Fruit fly (Drosophila melanogaster): ENCODE results near the gene Mlc1.
A peak's percentile ranks its signal among the peaks of the same experiment; 100 is the strongest.

The Mlc1 gene

DNA sequence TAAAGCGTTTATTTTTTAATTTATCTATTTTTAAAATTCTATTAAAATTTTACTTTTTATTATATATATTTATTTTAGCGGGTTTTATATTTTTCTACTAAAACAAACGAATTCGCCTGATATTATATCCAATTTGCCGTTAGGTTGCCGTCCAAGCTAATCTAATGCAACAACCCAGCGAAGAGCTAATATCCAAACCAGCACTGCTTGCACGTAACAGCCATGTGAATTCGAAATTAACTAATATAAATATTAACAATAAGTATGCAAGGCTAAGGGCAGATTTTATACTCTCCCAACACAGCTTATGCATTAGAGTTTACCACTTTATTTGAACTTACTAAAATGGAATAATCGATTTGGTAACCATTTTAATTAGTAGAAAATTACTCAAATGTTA, 8.3 kb downstream of the Mlc1 start:
- TF ChIP-seq pan (optimal IDR thresholded peaks at IDR 0.05) (no peak), Myc (optimal IDR thresholded peaks at IDR 0.05) (peak; percentile 28)

DNA sequence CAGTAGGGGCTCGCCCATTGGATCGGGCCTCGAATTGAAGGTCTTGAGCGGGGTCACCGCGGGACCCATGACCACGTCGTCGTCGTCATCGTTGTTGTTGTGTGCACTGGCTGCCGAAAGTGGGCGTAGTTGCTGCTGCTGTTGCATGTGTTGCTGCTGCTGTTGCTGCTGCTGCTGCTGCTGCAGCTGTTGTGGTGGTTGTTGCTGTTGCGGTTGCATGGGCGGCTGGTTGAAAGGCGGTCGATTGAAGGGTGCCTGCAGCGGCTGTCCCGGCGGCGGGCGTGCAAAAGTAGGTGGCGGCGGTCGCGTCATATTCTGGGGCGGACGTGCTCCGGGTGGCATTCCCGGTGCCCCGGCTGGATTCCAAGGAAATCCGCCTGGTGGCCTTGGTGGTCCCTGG, 12.2 kb downstream of the Mlc1 start:
- TF ChIP-seq Hnf4 (GFP tag; optimal IDR thresholded peaks at IDR 0.05): no peak
- peak; percentile 56 for TF ChIP-seq Dfd (GFP tag; optimal IDR thresholded peaks at IDR 0.05)
- TF ChIP-seq Abd-B (GFP tag; optimal IDR thresholded peaks at IDR 0.05): no peak

DNA sequence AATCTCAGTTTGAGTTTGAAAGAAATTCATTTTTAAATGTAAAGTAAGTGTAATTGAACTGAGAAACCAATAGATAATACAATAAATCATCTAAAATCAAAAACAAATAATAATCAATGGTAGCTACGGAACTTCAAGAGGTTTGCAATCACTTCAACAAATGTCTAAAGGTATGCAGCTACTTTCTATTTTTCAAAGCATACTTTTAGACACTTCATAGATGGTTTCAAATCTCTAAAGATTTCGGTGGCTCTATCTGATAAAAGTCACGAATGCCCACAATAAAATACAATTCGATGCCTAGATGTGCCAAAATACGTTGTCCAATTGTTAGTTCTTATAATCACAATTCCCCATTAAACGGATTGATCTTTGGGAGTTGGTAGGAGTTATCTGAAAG, 16.9 kb downstream of the Mlc1 start:
- TF ChIP-seq br (GFP tag; optimal IDR thresholded peaks at IDR 0.05): no peak
- no peak for TF ChIP-seq tai (GFP tag; optimal IDR thresholded peaks at IDR 0.05)
- no peak for TF ChIP-seq CG9705 (GFP tag; optimal IDR thresholded peaks at IDR 0.05)
- TF ChIP-seq usp (GFP tag; optimal IDR thresholded peaks at IDR 0.05): no peak
- no peak for TF ChIP-seq brk (GFP tag; optimal IDR thresholded peaks at IDR 0.05)
- no peak for TF ChIP-seq jim (GFP tag; optimal IDR thresholded peaks at IDR 0.05)
- TF ChIP-seq GATAd (GFP tag; optimal IDR thresholded peaks at IDR 0.05): no peak
- no peak for TF ChIP-seq CrebA (GFP tag; optimal IDR thresholded peaks at IDR 0.05; ENCODE audit: borderline replicate concordance)
- TF ChIP-seq Mio (GFP tag; optimal IDR thresholded peaks at IDR 0.05): no peak
- no peak for TF ChIP-seq h (GFP tag; optimal IDR thresholded peaks at IDR 0.05)
- no peak for TF ChIP-seq rgr (GFP tag; optimal IDR thresholded peaks at IDR 0.05)

DNA sequence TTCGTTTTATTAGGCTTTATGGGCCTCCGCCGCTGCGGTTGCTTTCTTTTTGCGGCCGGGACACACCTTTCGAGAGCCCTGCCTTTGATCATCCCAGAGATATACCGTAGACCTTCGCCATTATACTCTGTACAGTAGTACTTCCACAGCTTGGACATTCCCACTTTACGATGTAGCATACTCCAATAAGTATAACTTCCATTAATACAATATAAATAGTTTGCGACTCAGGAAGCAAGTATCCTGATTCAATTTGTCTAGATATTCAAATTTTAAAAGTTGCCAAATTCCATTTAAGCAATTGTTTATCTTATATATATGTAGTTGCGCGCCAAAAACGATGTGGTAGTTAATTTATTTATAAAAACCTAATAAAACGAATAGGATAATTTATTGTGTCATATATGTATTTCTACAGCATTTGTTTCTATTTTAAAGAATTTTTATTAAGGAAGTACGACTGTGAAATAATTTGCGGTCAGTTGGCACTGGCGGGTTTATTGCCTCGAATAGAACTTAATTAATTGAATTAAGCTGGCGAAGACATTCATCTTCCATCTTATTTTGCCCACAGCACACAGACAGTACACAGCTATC, 22.6 kb downstream of the Mlc1 start:
- no peak for TF ChIP-seq Jra (GFP tag; optimal IDR thresholded peaks at IDR 0.05)
- no peak for TF ChIP-seq jim (GFP tag; optimal IDR thresholded peaks at IDR 0.05)
- TF ChIP-seq Hr83 (GFP tag; optimal IDR thresholded peaks at IDR 0.05; ENCODE audit: poor library complexity, severe bottlenecking): no peak
- TF ChIP-seq GATAd (GFP tag; optimal IDR thresholded peaks at IDR 0.05): no peak
- TF ChIP-seq Abd-B (GFP tag; optimal IDR thresholded peaks at IDR 0.05): no peak
- TF ChIP-seq woc (GFP tag; optimal IDR thresholded peaks at IDR 0.05): no peak
- no peak for TF ChIP-seq psq (GFP tag; optimal IDR thresholded peaks at IDR 0.05)
- no peak for TF ChIP-seq rgr (GFP tag; optimal IDR thresholded peaks at IDR 0.05)
- no peak for TF ChIP-seq OdsH (GFP tag; optimal IDR thresholded peaks at IDR 0.05)
- no peak for TF ChIP-seq sage (GFP tag; optimal IDR thresholded peaks at IDR 0.05)
- no peak for TF ChIP-seq Sp1 (GFP tag; optimal IDR thresholded peaks at IDR 0.05)

DNA sequence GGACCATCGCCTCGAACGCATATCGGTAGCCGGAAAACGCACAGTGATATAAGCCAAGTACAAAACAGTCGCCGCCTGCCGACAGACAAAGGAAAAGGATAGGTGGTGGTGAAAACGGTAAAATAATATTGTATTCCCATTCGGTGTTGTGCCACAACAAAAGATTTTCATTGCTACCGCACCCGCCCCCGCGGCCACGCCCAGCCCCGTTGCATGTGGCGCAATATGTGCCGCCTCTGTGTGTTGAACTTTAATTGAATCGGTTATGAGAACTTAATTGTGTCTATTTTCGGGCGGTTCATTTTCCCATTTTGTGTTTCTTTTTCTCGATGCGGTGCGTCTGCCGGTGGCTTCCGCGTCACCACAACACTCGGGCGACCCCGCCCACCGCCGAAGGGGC, 23.3 kb downstream of the Mlc1 start:
- no peak for TF ChIP-seq HLH106 (tag; optimal IDR thresholded peaks at IDR 0.05)
- TF ChIP-seq dmrt93B (GFP tag; optimal IDR thresholded peaks at IDR 0.05): no peak
- peak; percentile 53 for TF ChIP-seq Dif (GFP tag; optimal IDR thresholded peaks at IDR 0.05; ENCODE audit: partially characterized antibody)

DNA sequence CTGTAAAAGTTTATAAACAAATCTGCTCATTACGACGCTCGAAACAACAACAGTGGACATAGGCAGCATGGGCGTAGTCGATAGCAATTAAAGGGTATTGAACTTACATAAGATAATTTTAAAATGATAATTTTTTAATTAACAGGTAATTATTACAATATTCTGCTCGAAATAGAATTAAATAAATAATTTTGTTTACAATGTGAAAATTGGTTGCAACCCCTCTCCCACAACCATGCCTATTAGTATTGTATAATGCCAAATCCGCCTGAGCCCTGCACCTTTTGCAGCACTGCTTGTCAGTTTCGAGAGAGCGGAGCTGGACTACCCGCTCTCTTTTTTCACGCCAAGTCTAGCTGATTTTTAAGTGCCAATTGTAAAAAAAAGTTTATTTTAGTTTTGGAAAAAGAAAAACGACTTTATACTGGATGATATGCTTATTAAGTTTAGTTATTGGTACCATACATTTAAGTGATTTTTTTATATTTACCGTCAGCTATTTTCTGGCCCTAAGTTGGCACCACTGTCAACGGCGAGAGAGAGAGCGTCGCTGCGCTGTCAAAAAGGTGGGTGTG, 23.9 kb downstream of the Mlc1 start, which contains the start of the genes CG5611 and Mtl:
CG5611 (minus strand) TSS at position 51 of the 575 bp plus-strand sequence.
Mtl (plus strand) TSS at position 403 of the 575 bp plus-strand sequence.
- TF ChIP-seq N (GFP tag; optimal IDR thresholded peaks at IDR 0.05) (no peak), ey (GFP tag; optimal IDR thresholded peaks at IDR 0.05) (peak; percentile 99), tai (GFP tag; optimal IDR thresholded peaks at IDR 0.05) (peak; percentile 98), foxo (GFP tag; optimal IDR thresholded peaks at IDR 0.05) (peak; percentile 65 to 100), CG9705 (GFP tag; optimal IDR thresholded peaks at IDR 0.05) (peak; percentile 99), Dfd (GFP tag; optimal IDR thresholded peaks at IDR 0.05) (peak; percentile 97), Hnf4 (GFP tag; optimal IDR thresholded peaks at IDR 0.05) (peak; percentile 99), h (GFP tag; optimal IDR thresholded peaks at IDR 0.05) (peak; percentile 100), Jra (GFP tag; optimal IDR thresholded peaks at IDR 0.05) (peak; percentile 98), woc (GFP tag; optimal IDR thresholded peaks at IDR 0.05) (peak; percentile 97), sage (GFP tag; optimal IDR thresholded peaks at IDR 0.05) (peak; percentile 98), brk (GFP tag; optimal IDR thresholded peaks at IDR 0.05) (peak; percentile 99), Hr78 (GFP tag; optimal IDR thresholded peaks at IDR 0.05) (no peak), Dif (GFP tag; optimal IDR thresholded peaks at IDR 0.05; ENCODE audit: partially characterized antibody) (no peak), pan (optimal IDR thresholded peaks at IDR 0.05) (no peak), rgr (GFP tag; optimal IDR thresholded peaks at IDR 0.05) (peak; percentile 100), dmrt93B (GFP tag; optimal IDR thresholded peaks at IDR 0.05) (peak; percentile 100), usp (GFP tag; optimal IDR thresholded peaks at IDR 0.05) (no peak), Abd-B (GFP tag; optimal IDR thresholded peaks at IDR 0.05) (no peak), dsf (GFP tag; optimal IDR thresholded peaks at IDR 0.05; ENCODE audit: borderline replicate concordance) (peak; percentile 98), OdsH (GFP tag; optimal IDR thresholded peaks at IDR 0.05) (peak; percentile 100), Vsx2 (GFP tag; optimal IDR thresholded peaks at IDR 0.05; ENCODE audit: partially characterized antibody) (no peak), sv (GFP tag; optimal IDR thresholded peaks at IDR 0.05) (peak; percentile 100), Mio (GFP tag; optimal IDR thresholded peaks at IDR 0.05) (peak; percentile 93), Rel (GFP tag; optimal IDR thresholded peaks at IDR 0.05) (peak; percentile 92), Rel (tag; optimal IDR thresholded peaks at IDR 0.05) (peak; percentile 93), Hr83 (GFP tag; optimal IDR thresholded peaks at IDR 0.05; ENCODE audit: poor library complexity, severe bottlenecking) (peak; percentile 97), CG32264 (GFP tag; optimal IDR thresholded peaks at IDR 0.05) (peak; percentile 95), GATAd (GFP tag; optimal IDR thresholded peaks at IDR 0.05) (peak; percentile 98), Myc (optimal IDR thresholded peaks at IDR 0.05) (peak; percentile 96), CrebA (GFP tag; optimal IDR thresholded peaks at IDR 0.05; ENCODE audit: borderline replicate concordance) (peak; percentile 95), br (GFP tag; optimal IDR thresholded peaks at IDR 0.05) (peak; percentile 99), HLH106 (tag; optimal IDR thresholded peaks at IDR 0.05) (peak; percentile 100), psq (GFP tag; optimal IDR thresholded peaks at IDR 0.05) (peak; percentile 99), jim (GFP tag; optimal IDR thresholded peaks at IDR 0.05) (peak; percentile 94)

All from whole organism, wandering third instar larva.